Worm (Caenorhabditis elegans): ENCODE data around the gene C14C10.10.

The C14C10.10 gene

ce11 chrV:12560328-12560782 lies 38.6 kb downstream of the C14C10.10 start, which contains the start of gene sel-1:
TSS of gene sel-1 (plus strand) at chrV:12560732.
- TF ChIP-seq ttx-3 (tag; optimal IDR thresholded peaks at IDR 0.05) (no peak), eyg-1 (tag; optimal IDR thresholded peaks at IDR 0.05) (no peak), sox-2 (GFP tag; IDR thresholded peaks at IDR 0.05) (no peak), pax-1 (tag; optimal IDR thresholded peaks at IDR 0.05) (no peak), ceh-34 (tag; optimal IDR thresholded peaks at IDR 0.05) (no peak), hlh-8 (tag; optimal IDR thresholded peaks at IDR 0.05) (no peak)

- TF ChIP-seq ets-4 (tag; optimal IDR thresholded peaks at IDR 0.05) (no peak), zip-5 (tag; optimal IDR thresholded peaks at IDR 0.05) (no peak), fkh-10 (GFP tag; optimal IDR thresholded peaks at IDR 0.05) (no peak), unc-55 (GFP tag; optimal IDR thresholded peaks at IDR 0.05) (no peak), hlh-8 (tag; optimal IDR thresholded peaks at IDR 0.05) (no peak), F13H6.1 (tag; optimal IDR thresholded peaks at IDR 0.05) (no peak), che-1 (tag; optimal IDR thresholded peaks at IDR 0.05) (no peak), tbx-2 (tag; optimal IDR thresholded peaks at IDR 0.05) (no peak), ama-1 (optimal IDR thresholded peaks at IDR 0.05) (no peak), ceh-14 (tag; optimal IDR thresholded peaks at IDR 0.05) (no peak), tbx-7 (tag; optimal IDR thresholded peaks at IDR 0.05) (no peak), pha-2 (tag; optimal IDR thresholded peaks at IDR 0.05) (no peak), K02D7.2 (tag; optimal IDR thresholded peaks at IDR 0.05) (no peak), ahr-1 (tag; optimal IDR thresholded peaks at IDR 0.05) (no peak), pag-3 (tag; optimal IDR thresholded peaks at IDR 0.05; ENCODE audit: borderline replicate concordance) (no peak), Y22D7AL.16 (tag; optimal IDR thresholded peaks at IDR 0.05) (no peak), ceh-34 (tag; optimal IDR thresholded peaks at IDR 0.05) (no peak), sox-2 (GFP tag; IDR thresholded peaks at IDR 0.05) (no peak), hlh-13 (GFP tag; optimal IDR thresholded peaks at IDR 0.05) (no peak), hlh-6 (tag; optimal IDR thresholded peaks at IDR 0.05) (no peak)
Observed at ce11 chrV:12556904-12557303, 42.0 kb downstream of the C14C10.10 start.

- TF ChIP-seq ceh-34 (tag; optimal IDR thresholded peaks at IDR 0.05) (no peak), fkh-6 (tag; optimal IDR thresholded peaks at IDR 0.05) (no peak), nhr-232 (tag; optimal IDR thresholded peaks at IDR 0.05) (no peak), sox-4 (tag; optimal IDR thresholded peaks at IDR 0.05) (no peak), zip-5 (tag; optimal IDR thresholded peaks at IDR 0.05) (no peak), K02D7.2 (tag; optimal IDR thresholded peaks at IDR 0.05) (no peak), ama-1 (optimal IDR thresholded peaks at IDR 0.05) (no peak), T23F11.4 (GFP tag; optimal IDR thresholded peaks at IDR 0.05) (no peak), fax-1 (tag; optimal IDR thresholded peaks at IDR 0.05) (no peak), pha-2 (tag; optimal IDR thresholded peaks at IDR 0.05) (no peak), ceh-45 (GFP tag; IDR thresholded peaks at IDR 0.05) (no peak), tbx-7 (tag; optimal IDR thresholded peaks at IDR 0.05) (no peak), C08G9.2 (tag; optimal IDR thresholded peaks at IDR 0.05) (no peak)
Observed at ce11 chrV:12555872-12556271, 43.1 kb downstream of the C14C10.10 start.

ce11 chrV:12554172-12555031 lies 44.5 kb downstream of the C14C10.10 start:
- TF ChIP-seq ceh-9 (tag; optimal IDR thresholded peaks at IDR 0.05), result no peak
- TF ChIP-seq pqm-1 (tag; optimal IDR thresholded peaks at IDR 0.05), result no peak
- TF ChIP-seq lin-11 (tag; optimal IDR thresholded peaks at IDR 0.05), result no peak
- TF ChIP-seq pha-2 (tag; optimal IDR thresholded peaks at IDR 0.05), result no peak
- TF ChIP-seq C38D4.7 (GFP tag; optimal IDR thresholded peaks at IDR 0.05), result no peak
- TF ChIP-seq dve-1 (tag; optimal IDR thresholded peaks at IDR 0.05), result no peak
- no peak for TF ChIP-seq pax-1 (tag; optimal IDR thresholded peaks at IDR 0.05)
- no peak for TF ChIP-seq rnt-1 (tag; optimal IDR thresholded peaks at IDR 0.05)
- no peak for TF ChIP-seq ama-1 (optimal IDR thresholded peaks at IDR 0.05)
- no peak for TF ChIP-seq Y22D7AL.16 (tag; optimal IDR thresholded peaks at IDR 0.05)
- TF ChIP-seq ceh-6 (GFP tag; optimal IDR thresholded peaks at IDR 0.05), result no peak
- no peak for TF ChIP-seq hlh-6 (tag; optimal IDR thresholded peaks at IDR 0.05)
- no peak for TF ChIP-seq ceh-48 (tag; optimal IDR thresholded peaks at IDR 0.05)
- no peak for TF ChIP-seq mec-3 (tag; optimal IDR thresholded peaks at IDR 0.05; ENCODE audit: borderline replicate concordance)
- no peak for TF ChIP-seq pros-1 (tag; optimal IDR thresholded peaks at IDR 0.05)
- no peak for TF ChIP-seq K09A11.1 (tag; optimal IDR thresholded peaks at IDR 0.05; ENCODE audit: insufficient read depth)
- TF ChIP-seq nfya-1 (tag; optimal IDR thresholded peaks at IDR 0.05), result no peak
- TF ChIP-seq hlh-8 (tag; optimal IDR thresholded peaks at IDR 0.05), result no peak
- TF ChIP-seq C08G9.2 (tag; optimal IDR thresholded peaks at IDR 0.05), result no peak

Measured in whole organism, late embryonic.